Worm (Caenorhabditis elegans) whole organism, young adult: ENCODE measurements around the gene dcap-1.

Experiments
- B0261.1 ChIP-seq: sonication (generic microtip); optimal IDR thresholded peaks from 2 replicates; lab custom pipeline; 2016; ENCODE audit warnings: mild to moderate bottlenecking, missing genetic modification characterization, moderate library complexity, missing compliant biosample characterization
- F10E7.11 ChIP-seq: sonication (generic microtip); optimal IDR thresholded peaks from 2 replicates; lab custom pipeline; 2017; ENCODE audit warnings: mild to moderate bottlenecking, missing genetic modification characterization, moderate library complexity, missing compliant biosample characterization
- F33H1.4 ChIP-seq: fragments of 200-800 bp; sonication (Bioruptor generic); IDR thresholded peaks from 2 replicates; pipeline ENCODE4 v1.3.6; 2022; ENCODE audit warnings: missing genetic modification reagents, missing genetic modification characterization, missing compliant biosample characterization
- F49E8.2 ChIP-seq: sonication (generic microtip); optimal IDR thresholded peaks from 3 replicates; lab custom pipeline; 2017; ENCODE audit warnings: missing genetic modification characterization, mild to moderate bottlenecking, missing compliant biosample characterization, antibody characterized with exemption, moderate library complexity; ENCODE audit not compliant: insufficient read depth
- F52B5.7 ChIP-seq: sonication (generic microtip); optimal IDR thresholded peaks from 2 replicates; lab custom pipeline; 2016; ENCODE audit warnings: mild to moderate bottlenecking, missing genetic modification characterization, missing compliant biosample characterization
- K12H6.12 ChIP-seq: fragments of 200-800 bp; sonication (Bioruptor generic); optimal IDR thresholded peaks from 2 replicates; lab custom pipeline; 2018; ENCODE audit warnings: mild to moderate bottlenecking, missing genetic modification characterization, missing compliant biosample characterization
- Y53G8AR.9 ChIP-seq: fragments of 200-800 bp; sonication (Bioruptor generic); conservative IDR thresholded peaks from 2 replicates; pipeline ENCODE4 v1.3.6; 2022; ENCODE audit warnings: missing genetic modification reagents, missing genetic modification characterization, missing compliant biosample characterization
- Y67H2A.10 ChIP-seq: fragments of 200-800 bp; sonication (Bioruptor generic); conservative IDR thresholded peaks from 2 replicates; pipeline ENCODE4 v1.3.6; 2022; ENCODE audit warnings: missing genetic modification reagents, missing genetic modification characterization, missing compliant biosample characterization
- Y79H2A.3 ChIP-seq: fragments of 200-800 bp; sonication (Bioruptor generic); conservative IDR thresholded peaks from 2 replicates; pipeline ENCODE4 v1.3.6; 2022; ENCODE audit warnings: missing genetic modification reagents, missing genetic modification characterization, missing compliant biosample characterization
- Y95B8A.8 ChIP-seq: fragments of 200-800 bp; sonication (Bioruptor generic); IDR thresholded peaks from 2 replicates; pipeline ENCODE4 v1.3.6; 2022; ENCODE audit warnings: missing genetic modification reagents, missing genetic modification characterization, missing compliant biosample characterization
- ccch-3 ChIP-seq: fragments of 200-800 bp; sonication (Bioruptor generic); optimal IDR thresholded peaks from 2 replicates; lab custom pipeline; 2018; ENCODE audit warnings: mild to moderate bottlenecking, missing genetic modification characterization, missing compliant biosample characterization
- ceh-27 ChIP-seq: fragments of 200-800 bp; sonication (Bioruptor generic); optimal IDR thresholded peaks from 2 replicates; lab custom pipeline; 2018; ENCODE audit warnings: mild to moderate bottlenecking, missing genetic modification characterization, moderate library complexity, missing compliant biosample characterization
- ceh-79 ChIP-seq: sonication (generic microtip); optimal IDR thresholded peaks from 2 replicates; lab custom pipeline; 2017; ENCODE audit warnings: mild to moderate bottlenecking, missing genetic modification characterization, missing compliant biosample characterization
- die-1 ChIP-seq: sonication (generic microtip); optimal IDR thresholded peaks from 2 replicates; lab custom pipeline; 2016; ENCODE audit warnings: missing genotype, mild to moderate bottlenecking, missing genetic modification characterization, missing compliant biosample characterization
- egl-18 ChIP-seq: fragments of 200-800 bp; sonication (Bioruptor generic); IDR thresholded peaks from 2 replicates; pipeline ENCODE4 v1.3.6; 2022; ENCODE audit warnings: missing genetic modification reagents, missing genetic modification characterization, missing compliant biosample characterization
- egl-44 ChIP-seq: fragments of 200-800 bp; sonication (Bioruptor generic); IDR thresholded peaks from 2 replicates; pipeline ENCODE4 v1.3.6; 2022; ENCODE audit warnings: missing genetic modification reagents, missing genetic modification characterization, missing compliant biosample characterization
- egrh-3 ChIP-seq: fragments of 200-800 bp; sonication (Bioruptor generic); IDR thresholded peaks from 2 replicates; pipeline ENCODE4 v1.3.6; 2022; ENCODE audit warnings: missing genetic modification reagents, missing genetic modification characterization, missing compliant biosample characterization
- hmg-1.2 ChIP-seq: fragments of 200-800 bp; sonication (Bioruptor generic); IDR thresholded peaks from 2 replicates; pipeline ENCODE4 v1.3.6; 2022; ENCODE audit warnings: missing genetic modification reagents, missing genetic modification characterization, missing compliant biosample characterization
- hmg-20 ChIP-seq: fragments of 200-800 bp; sonication (Bioruptor generic); IDR thresholded peaks from 2 replicates; pipeline ENCODE4 v1.3.6; 2022; ENCODE audit warnings: missing genetic modification reagents, missing genetic modification characterization, missing compliant biosample characterization
- lin-40 ChIP-seq: sonication (generic microtip); optimal IDR thresholded peaks from 2 replicates; lab custom pipeline; 2016; ENCODE audit warnings: missing genetic modification characterization, mild to moderate bottlenecking, missing compliant biosample characterization, missing genotype, missing genetic modification reagents
- lir-1 ChIP-seq: fragments of 200-800 bp; sonication (Bioruptor generic); conservative IDR thresholded peaks from 2 replicates; pipeline ENCODE4 v1.3.6; 2022; ENCODE audit warnings: missing genetic modification reagents, missing genetic modification characterization, missing compliant biosample characterization
- lsl-1 ChIP-seq: fragments of 200-800 bp; sonication (Bioruptor generic); optimal IDR thresholded peaks from 2 replicates; lab custom pipeline; 2018; ENCODE audit warnings: mild to moderate bottlenecking, missing genetic modification characterization, moderate library complexity, missing compliant biosample characterization
- madf-10 ChIP-seq: sonication (generic microtip); optimal IDR thresholded peaks from 2 replicates; lab custom pipeline; 2016; ENCODE audit warnings: mild to moderate bottlenecking, missing genetic modification characterization, missing compliant biosample characterization
- mcd-1 ChIP-seq: fragments of 200-800 bp; sonication (Bioruptor generic); IDR thresholded peaks from 2 replicates; pipeline ENCODE4 v1.3.6; 2022; ENCODE audit warnings: missing genetic modification reagents, missing genetic modification characterization, missing compliant biosample characterization
- nfya-1 ChIP-seq: sonication (generic microtip); optimal IDR thresholded peaks from 2 replicates; lab custom pipeline; 2017; ENCODE audit warnings: antibody characterized with exemption, missing compliant biosample characterization, missing genetic modification characterization, borderline replicate concordance; ENCODE audit not compliant: insufficient read depth
- nfya-2 ChIP-seq: fragments of 200-800 bp; sonication (Bioruptor generic); IDR thresholded peaks from 2 replicates; pipeline ENCODE4 v1.3.6; 2022; ENCODE audit warnings: missing genetic modification reagents, missing genetic modification characterization, missing compliant biosample characterization
- nhr-179 ChIP-seq: sonication (generic microtip); optimal IDR thresholded peaks from 2 replicates; lab custom pipeline; 2016; ENCODE audit warnings: mild to moderate bottlenecking, missing genetic modification characterization, missing compliant biosample characterization
- nhr-80 ChIP-seq: sonication (generic microtip); optimal IDR thresholded peaks from 2 replicates; lab custom pipeline; 2016; ENCODE audit warnings: missing genetic modification characterization, missing compliant biosample characterization
- pha-4 ChIP-seq: fragments of 150-350 bp; sonication (generic microtip); optimal IDR thresholded peaks from 2 replicates; lab custom pipeline; 2014; ENCODE audit warnings: missing biosample characterization, missing genetic modification reagents, missing genetic modification characterization
- rec-8 ChIP-seq, 2 experiments: sonication (generic microtip); optimal IDR thresholded peaks; 2 replicates each; lab custom pipeline; 2016; ENCODE audit warnings: mild to moderate bottlenecking in 2 of 2, missing genetic modification characterization in 2 of 2, missing genetic modification reagents in 2 of 2, missing genotype in 2 of 2, missing biosample characterization in 1 of 2, missing compliant biosample characterization in 1 of 2, moderate library complexity in 1 of 2
- sdz-38 ChIP-seq: sonication (generic microtip); optimal IDR thresholded peaks from 2 replicates; lab custom pipeline; 2016; ENCODE audit warnings: missing genotype, missing genetic modification characterization, missing compliant biosample characterization
- sea-2 ChIP-seq: fragments of 200-800 bp; sonication (Bioruptor generic); IDR thresholded peaks from 2 replicates; pipeline ENCODE4 v1.3.6; 2022; ENCODE audit warnings: missing genetic modification characterization, missing compliant biosample characterization
- snpc-3.4 ChIP-seq: sonication (generic microtip); optimal IDR thresholded peaks from 2 replicates; lab custom pipeline; 2017; ENCODE audit warnings: missing genetic modification characterization, mild to moderate bottlenecking, missing compliant biosample characterization, antibody characterized with exemption, moderate library complexity, missing genotype, missing genetic modification reagents
- somi-1 ChIP-seq: fragments of 200-800 bp; sonication (Bioruptor generic); optimal IDR thresholded peaks from 2 replicates; lab custom pipeline; 2018; ENCODE audit warnings: mild to moderate bottlenecking, missing genetic modification characterization, missing compliant biosample characterization
- tbp1 ChIP-seq: fragments of 200-800 bp; sonication (Bioruptor generic); optimal IDR thresholded peaks from 2 replicates; lab custom pipeline; 2018; ENCODE audit warnings: mild to moderate bottlenecking, missing genetic modification characterization, missing compliant biosample characterization
- unc-130 ChIP-seq: sonication (generic microtip); optimal IDR thresholded peaks from 2 replicates; lab custom pipeline; 2016; ENCODE audit warnings: missing genetic modification reagents, missing genetic modification characterization, missing compliant biosample characterization
- xnd-1 ChIP-seq: sonication (generic microtip); optimal IDR thresholded peaks from 2 replicates; lab custom pipeline; 2016; ENCODE audit warnings: missing genotype, missing genetic modification reagents, missing genetic modification characterization, missing compliant biosample characterization

dcap-1 gene

ce11 chrIV:1045683-1046082 lies 8.9 kb downstream of the dcap-1 start, which contains the start of gene srx-12:
srx-12 (plus strand) TSS chrIV:1045983.
- TF ChIP-seq tbp1 (GFP tag; lab: Kevin White, UChicago) (no peak), F49E8.2 (no peak), nfya-2 (GFP tag; lab: Robert Waterston, UW) (no peak), Y79H2A.3 (no peak), egrh-3 (GFP tag; lab: Robert Waterston, UW) (no peak), rec-8 (tag; optimal IDR thresholded peaks at IDR 0.05; lab: Kevin White, UChicago) (no peak)

DNA sequence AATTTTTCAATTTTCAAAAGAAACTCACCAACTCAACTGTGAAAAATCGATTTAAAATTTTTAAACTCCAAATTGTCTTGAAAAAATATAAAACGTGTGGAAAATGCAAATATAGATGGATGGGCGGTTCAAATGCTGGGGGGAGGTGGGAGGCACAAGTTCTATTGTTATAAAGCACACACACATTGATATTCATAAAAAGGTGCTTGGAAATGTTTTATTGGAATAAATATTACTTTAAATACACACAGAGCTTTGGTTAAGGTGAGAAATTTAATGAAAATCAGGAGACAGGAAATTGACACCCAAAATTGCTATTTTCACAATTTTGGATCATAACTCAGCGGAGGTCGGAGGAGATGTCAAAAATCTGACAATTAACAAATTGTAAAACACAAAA lies 10.3 kb downstream of the dcap-1 start, which contains the start of gene Y55F3AM.11:
Gene Y55F3AM.11, minus strand, starts transcription at position 101 of the 400 bp plus-strand sequence.
- no peak for TF ChIP-seq F52B5.7
- no peak for TF ChIP-seq F33H1.4 (GFP tag; lab: Robert Waterston, UW)
- no peak for TF ChIP-seq hmg-1.2

- TF ChIP-seq F10E7.11 (no peak), nfya-2 (GFP tag; lab: Robert Waterston, UW) (no peak), xnd-1 (no peak), hmg-20 (no peak), mcd-1 (GFP tag; lab: Robert Waterston, UW) (peak; percentile 67)
Observed at ce11 chrIV:1040537-1040936, 14.1 kb downstream of the dcap-1 start.

ce11 chrIV:1038516-1038915 lies 16.1 kb downstream of the dcap-1 start:
- no peak for TF ChIP-seq nhr-179 (tag; lab: Kevin White, UChicago)
- no peak for TF ChIP-seq sea-2 (GFP tag; lab: Robert Waterston, UW)
- TF ChIP-seq K12H6.12 (tag; lab: Kevin White, UChicago) = no peak
- no peak for TF ChIP-seq madf-10 (tag; lab: Kevin White, UChicago)
- TF ChIP-seq pha-4 = no peak

- TF ChIP-seq ccch-3 (GFP tag; lab: Kevin White, UChicago) = no peak
- TF ChIP-seq nhr-80 (tag; lab: Kevin White, UChicago) = peak; percentile 89
Observed at ce11 chrIV:1035108-1035507, 19.5 kb downstream of the dcap-1 start.

DNA sequence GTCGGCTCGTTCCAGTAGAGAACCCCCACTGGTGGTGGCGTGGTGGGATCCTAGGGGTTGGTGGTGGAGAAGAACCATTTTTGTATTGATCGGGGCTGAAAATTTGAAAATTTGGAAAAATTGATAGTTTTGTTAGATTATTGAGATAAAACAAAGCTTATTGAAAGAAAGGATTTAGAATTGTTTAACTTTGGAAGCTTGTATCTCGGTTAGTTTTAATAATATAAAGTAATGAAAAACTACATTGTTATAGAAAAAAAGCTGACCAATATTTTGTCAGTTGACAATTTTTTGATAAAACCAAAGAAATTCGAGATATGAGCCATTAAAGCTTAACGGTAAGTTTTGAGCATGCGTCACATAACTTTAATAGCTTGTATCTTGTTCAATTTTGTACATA lies 24.7 kb downstream of the dcap-1 start, which contains the start of gene abhd-14:
Gene abhd-14, minus strand, starts transcription at position 101 of the 400 bp plus-strand sequence.
- TF ChIP-seq egl-18 (no peak), Y95B8A.8 (GFP tag; lab: Robert Waterston, UW) (no peak), egl-44 (GFP tag; lab: Robert Waterston, UW) (no peak), ceh-79 (no peak), snpc-3.4 (tag; lab: Kevin White, UChicago) (no peak), somi-1 (GFP tag; lab: Kevin White, UChicago) (no peak), sdz-38 (tag; lab: Kevin White, UChicago) (no peak), mcd-1 (GFP tag; lab: Robert Waterston, UW) (no peak), Y79H2A.3 (no peak), unc-130 (GFP tag; lab: Kevin White, UChicago) (no peak), F49E8.2 (no peak), lir-1 (GFP tag; lab: Robert Waterston, UW) (no peak), lin-40 (tag; lab: Kevin White, UChicago) (no peak), Y67H2A.10 (GFP tag; lab: Robert Waterston, UW) (no peak), nfya-1 (tag; lab: Kevin White, UChicago) (no peak), ceh-27 (GFP tag; lab: Kevin White, UChicago) (no peak), lsl-1 (GFP tag; lab: Kevin White, UChicago) (no peak), die-1 (tag; lab: Kevin White, UChicago) (no peak), Y53G8AR.9 (GFP tag; lab: Robert Waterston, UW) (no peak), B0261.1 (tag; lab: Kevin White, UChicago) (no peak)
